Fruit fly (Drosophila melanogaster): ENCODE results near the gene Alg2.
A peak's percentile ranks its signal among the peaks of the same experiment; 100 is the strongest.

Gene Alg2

DNA sequence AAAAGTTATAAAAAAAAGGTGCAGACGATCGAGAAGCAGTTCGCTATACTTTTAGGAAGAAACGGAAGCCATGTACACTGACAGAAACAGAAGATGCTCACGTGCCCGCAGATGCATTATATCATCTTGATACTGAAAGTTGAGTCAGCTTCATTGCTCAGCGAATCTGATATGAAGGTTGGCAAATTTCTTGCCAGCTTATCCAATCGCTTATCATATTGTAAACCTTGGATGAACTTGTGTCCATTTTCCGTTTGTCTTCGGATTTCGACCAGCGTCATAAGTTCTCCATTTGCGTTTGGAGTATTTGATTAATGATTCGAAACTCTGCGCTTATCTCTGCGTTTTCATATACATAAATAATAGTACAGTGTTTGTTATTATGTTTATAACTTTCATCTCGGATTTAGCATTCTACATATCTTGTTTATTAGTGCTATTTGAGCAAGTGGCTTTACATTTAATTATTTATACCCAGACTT is 17.9 kb upstream of the Alg2 start:
- TF ChIP-seq psq (GFP tag; optimal IDR thresholded peaks at IDR 0.05) (peak; percentile 25), ey (GFP tag; optimal IDR thresholded peaks at IDR 0.05) (peak; percentile 5), br (GFP tag; optimal IDR thresholded peaks at IDR 0.05) (no peak)

DNA sequence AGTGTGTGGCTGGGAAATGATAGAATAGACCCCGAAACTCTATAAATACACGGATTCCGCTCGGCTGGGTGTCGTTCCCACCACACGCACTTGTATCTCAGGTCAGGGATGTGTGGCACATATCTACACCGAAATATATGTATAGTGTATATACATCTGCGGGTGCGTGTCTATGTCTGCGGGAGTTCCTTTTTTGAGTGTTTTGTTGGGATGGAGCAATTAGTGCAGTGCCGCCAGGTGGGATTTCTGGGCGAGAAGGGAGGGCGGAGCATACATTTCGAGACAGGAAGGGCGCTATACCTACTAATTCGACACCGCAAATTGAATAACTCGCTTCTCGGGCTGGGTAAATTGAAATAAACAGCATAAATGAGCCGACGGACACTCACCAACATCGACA is 17.1 kb upstream of the Alg2 start:
- TF ChIP-seq brk (GFP tag; optimal IDR thresholded peaks at IDR 0.05) (no peak), Hnf4 (GFP tag; optimal IDR thresholded peaks at IDR 0.05) (no peak), sage (GFP tag; optimal IDR thresholded peaks at IDR 0.05) (no peak), Hr83 (GFP tag; optimal IDR thresholded peaks at IDR 0.05; ENCODE audit: poor library complexity, severe bottlenecking) (no peak)

DNA sequence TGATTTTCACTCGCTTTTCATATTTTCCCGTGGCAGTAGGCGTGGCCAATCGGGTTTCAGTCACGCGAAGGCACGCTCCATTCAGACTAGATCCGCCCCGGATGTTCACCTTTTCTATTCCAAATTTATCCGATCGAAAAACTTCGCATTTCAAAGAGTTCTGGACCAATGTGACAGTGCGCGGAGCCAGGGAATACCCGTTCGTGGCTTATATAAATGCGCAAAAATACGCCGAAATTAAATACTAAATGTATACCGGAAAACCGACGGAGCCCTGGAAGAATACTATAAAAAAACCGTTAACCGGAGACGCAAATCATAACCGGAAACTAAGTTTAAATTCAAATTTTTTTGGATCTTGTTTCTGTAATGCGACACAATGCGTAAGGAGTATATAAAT is 16.1 kb upstream of the Alg2 start, which contains the start of gene promL:
promL (minus strand) TSS at position 181 of the 400 bp plus-strand sequence.
- TF ChIP-seq HLH106 (tag; optimal IDR thresholded peaks at IDR 0.05) = peak; percentile 49
- peak; percentile 32 for TF ChIP-seq OdsH (GFP tag; optimal IDR thresholded peaks at IDR 0.05)
- TF ChIP-seq foxo (GFP tag; optimal IDR thresholded peaks at IDR 0.05) = peak in 1 of 2 experiments; percentile 41
- peak; percentile 14 for TF ChIP-seq sv (GFP tag; optimal IDR thresholded peaks at IDR 0.05)
- no peak for TF ChIP-seq Dfd (GFP tag; optimal IDR thresholded peaks at IDR 0.05)
- peak; percentile 1 for TF ChIP-seq dmrt93B (GFP tag; optimal IDR thresholded peaks at IDR 0.05)
- TF ChIP-seq rgr (GFP tag; optimal IDR thresholded peaks at IDR 0.05) = peak; percentile 62
- TF ChIP-seq dsf (GFP tag; optimal IDR thresholded peaks at IDR 0.05; ENCODE audit: borderline replicate concordance) = no peak
- TF ChIP-seq Abd-B (GFP tag; optimal IDR thresholded peaks at IDR 0.05) = no peak
- no peak for TF ChIP-seq Hr78 (GFP tag; optimal IDR thresholded peaks at IDR 0.05)
- peak; percentile 1 for TF ChIP-seq psq (GFP tag; optimal IDR thresholded peaks at IDR 0.05)
- TF ChIP-seq dl (GFP tag; optimal IDR thresholded peaks at IDR 0.05; ENCODE audit: insufficient read depth in 1 of 2, partially characterized antibody in 2 of 2) = peak in 1 of 2 experiments; percentile 10
- TF ChIP-seq ey (GFP tag; optimal IDR thresholded peaks at IDR 0.05) = peak; percentile 21
- peak; percentile 64 for TF ChIP-seq Hr83 (GFP tag; optimal IDR thresholded peaks at IDR 0.05; ENCODE audit: poor library complexity, severe bottlenecking)
- no peak for TF ChIP-seq Dif (GFP tag; optimal IDR thresholded peaks at IDR 0.05; ENCODE audit: partially characterized antibody)
- TF ChIP-seq Myc (optimal IDR thresholded peaks at IDR 0.05) = no peak
- TF ChIP-seq h (GFP tag; optimal IDR thresholded peaks at IDR 0.05) = peak; percentile 58
- no peak for TF ChIP-seq Rel (GFP tag; optimal IDR thresholded peaks at IDR 0.05)
- peak; percentile 98 for TF ChIP-seq Rel (tag; optimal IDR thresholded peaks at IDR 0.05)
- TF ChIP-seq CG9705 (GFP tag; optimal IDR thresholded peaks at IDR 0.05) = peak; percentile 43
- peak; percentile 64 for TF ChIP-seq fru (GFP tag; optimal IDR thresholded peaks at IDR 0.05)
- no peak for TF ChIP-seq tai (GFP tag; optimal IDR thresholded peaks at IDR 0.05)
- TF ChIP-seq Sp1 (GFP tag; optimal IDR thresholded peaks at IDR 0.05) = peak; percentile 63
- TF ChIP-seq brk (GFP tag; optimal IDR thresholded peaks at IDR 0.05) = peak; percentile 69
- TF ChIP-seq br (GFP tag; optimal IDR thresholded peaks at IDR 0.05) = peak; percentile 56

DNA sequence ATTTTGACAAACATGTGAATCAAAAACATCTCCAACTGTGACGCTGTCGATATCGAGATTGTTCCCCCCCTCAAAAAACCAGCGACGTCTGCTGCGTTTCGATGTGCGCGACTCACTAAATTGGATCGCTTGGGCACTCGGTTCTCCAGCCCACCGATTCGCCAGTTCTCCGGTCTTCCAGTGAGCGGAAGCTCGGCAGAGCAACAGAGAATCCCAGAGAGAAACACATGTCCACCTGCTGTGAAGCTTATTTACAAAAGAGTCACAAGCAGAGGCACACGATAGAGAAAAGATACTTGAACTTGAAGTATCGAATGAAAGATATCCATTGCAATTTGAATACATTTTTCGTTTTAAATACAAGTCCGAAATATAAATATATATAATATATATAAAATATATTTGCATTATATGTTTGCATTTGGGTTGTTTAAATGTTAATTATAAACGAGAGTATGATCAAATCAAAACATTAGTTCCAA is 9.5 kb upstream of the Alg2 start:
- TF ChIP-seq CG32264 (GFP tag; optimal IDR thresholded peaks at IDR 0.05) (peak; percentile 20), h (GFP tag; optimal IDR thresholded peaks at IDR 0.05) (peak; percentile 38), Vsx2 (GFP tag; optimal IDR thresholded peaks at IDR 0.05; ENCODE audit: partially characterized antibody) (no peak), jim (GFP tag; optimal IDR thresholded peaks at IDR 0.05) (no peak), Hr83 (GFP tag; optimal IDR thresholded peaks at IDR 0.05; ENCODE audit: poor library complexity, severe bottlenecking) (peak; percentile 78), rgr (GFP tag; optimal IDR thresholded peaks at IDR 0.05) (peak; percentile 4), CG9705 (GFP tag; optimal IDR thresholded peaks at IDR 0.05) (no peak), sage (GFP tag; optimal IDR thresholded peaks at IDR 0.05) (no peak), dl (GFP tag; optimal IDR thresholded peaks at IDR 0.05; ENCODE audit: insufficient read depth in 1 of 2, partially characterized antibody in 2 of 2) (peak; percentile 0 to 71), OdsH (GFP tag; optimal IDR thresholded peaks at IDR 0.05) (peak; percentile 1), Dif (GFP tag; optimal IDR thresholded peaks at IDR 0.05; ENCODE audit: partially characterized antibody) (peak; percentile 44), br (GFP tag; optimal IDR thresholded peaks at IDR 0.05) (peak; percentile 16), woc (GFP tag; optimal IDR thresholded peaks at IDR 0.05) (no peak), lola (GFP tag; optimal IDR thresholded peaks at IDR 0.05) (no peak)
